Worm (Caenorhabditis elegans) whole organism, L2 larva: ENCODE measurements around the gene F47B7.4.
A peak's percentile ranks its signal among the peaks of the same experiment; 100 is the strongest.

ENCODE experiments used
- C34F6.9 ChIP-seq: fragments of 150-350 bp; optimal IDR thresholded peaks from 2 replicates; lab custom pipeline; 2014; ENCODE audit warnings: missing biosample characterization, missing genetic modification characterization
- F13H6.1 ChIP-seq: sonication (generic microtip); optimal IDR thresholded peaks from 2 replicates; lab custom pipeline; 2016; ENCODE audit warnings: missing genetic modification characterization, missing compliant biosample characterization
- R02D3.7 ChIP-seq: fragments of 150-350 bp; optimal IDR thresholded peaks from 2 replicates; lab custom pipeline; 2014; ENCODE audit warnings: missing biosample characterization, missing genetic modification characterization
- ZK546.5 ChIP-seq: sonication (generic microtip); optimal IDR thresholded peaks from 2 replicates; lab custom pipeline; 2017; ENCODE audit warnings: missing biosample characterization, missing genetic modification characterization
- alr-1 ChIP-seq: fragments of 150-350 bp; optimal IDR thresholded peaks from 2 replicates; lab custom pipeline; 2014; ENCODE audit warnings: missing biosample characterization, missing genetic modification characterization
- aly-2 ChIP-seq: fragments of 150-350 bp; optimal IDR thresholded peaks from 2 replicates; lab custom pipeline; 2014; ENCODE audit warnings: missing biosample characterization, missing genetic modification characterization
- ama-1 ChIP-seq: fragments of 150-350 bp; optimal IDR thresholded peaks from 2 replicates; lab custom pipeline; 2018; ENCODE audit warnings: inconsistent platforms
- blmp-1 ChIP-seq: sonication (generic microtip); optimal IDR thresholded peaks from 2 replicates; lab custom pipeline; 2017; ENCODE audit warnings: missing genetic modification characterization, mild to moderate bottlenecking, missing compliant biosample characterization, antibody characterized with exemption, moderate library complexity; ENCODE audit not compliant: insufficient read depth
- ceh-16 ChIP-seq: fragments of 150-350 bp; optimal IDR thresholded peaks from 2 replicates; lab custom pipeline; 2014; ENCODE audit warnings: missing biosample characterization, missing genetic modification characterization
- ceh-82 ChIP-seq: fragments of 150-350 bp; optimal IDR thresholded peaks from 2 replicates; lab custom pipeline; 2014; ENCODE audit warnings: missing biosample characterization, missing genetic modification characterization
- crh-2 ChIP-seq: sonication (generic microtip); optimal IDR thresholded peaks from 2 replicates; lab custom pipeline; 2017; ENCODE audit warnings: missing biosample characterization, missing genetic modification characterization
- dmd-4 ChIP-seq: sonication (generic microtip); optimal IDR thresholded peaks from 2 replicates; lab custom pipeline; 2017; ENCODE audit warnings: missing biosample characterization, missing genetic modification characterization
- egl-27 ChIP-seq: sonication (generic microtip); optimal IDR thresholded peaks from 3 replicates; lab custom pipeline; 2017; ENCODE audit warnings: missing biosample characterization, missing genetic modification reagents, missing genetic modification characterization
- elt-3 ChIP-seq: sonication (generic microtip); optimal IDR thresholded peaks from 2 replicates; lab custom pipeline; 2017; ENCODE audit warnings: missing biosample characterization, missing genetic modification characterization
- fos-1 ChIP-seq: fragments of 150-350 bp; optimal IDR thresholded peaks from 2 replicates; lab custom pipeline; 2014; ENCODE audit warnings: missing biosample characterization, missing genetic modification characterization
- gmeb-1 ChIP-seq: fragments of 150-350 bp; optimal IDR thresholded peaks from 2 replicates; lab custom pipeline; 2014; ENCODE audit warnings: missing biosample characterization, missing genetic modification characterization
- lin-13 ChIP-seq: fragments of 150-350 bp; optimal IDR thresholded peaks from 2 replicates; lab custom pipeline; 2014; ENCODE audit warnings: missing biosample characterization, missing genetic modification reagents, missing genetic modification characterization
- lin-39 ChIP-seq: fragments of 150-350 bp; optimal IDR thresholded peaks from 2 replicates; lab custom pipeline; 2014; ENCODE audit warnings: missing biosample characterization, missing genetic modification reagents, missing genetic modification characterization
- lsy-2 ChIP-seq, 2 experiments: fragments of 150-350 bp in 1 of 2; sonication (generic microtip) in 1 of 2; optimal IDR thresholded peaks; 2 replicates each; lab custom pipeline; 2014 to 2017; ENCODE audit warnings: missing biosample characterization in 2 of 2, missing genetic modification characterization in 2 of 2
- mab-5 ChIP-seq: fragments of 150-350 bp; optimal IDR thresholded peaks from 2 replicates; lab custom pipeline; 2014; ENCODE audit warnings: missing biosample characterization, missing genetic modification characterization
- mbf-1 ChIP-seq: sonication (generic microtip); optimal IDR thresholded peaks from 2 replicates; lab custom pipeline; 2017; ENCODE audit warnings: missing biosample characterization, missing genetic modification characterization
- mdl-1 ChIP-seq, 2 experiments: fragments of 150-350 bp in 1 of 2; sonication (generic microtip) in 1 of 2; optimal IDR thresholded peaks; 2 replicates each; lab custom pipeline; 2017; ENCODE audit warnings: missing biosample characterization in 2 of 2, missing genetic modification characterization in 2 of 2
- nhr-10 ChIP-seq: sonication (generic microtip); optimal IDR thresholded peaks from 2 replicates; lab custom pipeline; 2017; ENCODE audit warnings: missing biosample characterization, missing genetic modification characterization
- nhr-11 ChIP-seq: fragments of 150-350 bp; optimal IDR thresholded peaks from 2 replicates; lab custom pipeline; 2014; ENCODE audit warnings: missing biosample characterization, missing genetic modification characterization
- nhr-12 ChIP-seq: fragments of 150-350 bp; optimal IDR thresholded peaks from 2 replicates; lab custom pipeline; 2014; ENCODE audit warnings: missing biosample characterization, missing genetic modification characterization
- nhr-129 ChIP-seq: fragments of 150-350 bp; optimal IDR thresholded peaks from 2 replicates; lab custom pipeline; 2014; ENCODE audit warnings: missing biosample characterization, missing genetic modification characterization
- nhr-21 ChIP-seq: fragments of 150-350 bp; optimal IDR thresholded peaks from 2 replicates; lab custom pipeline; 2014; ENCODE audit warnings: missing biosample characterization, missing genetic modification characterization
- nhr-237 ChIP-seq: fragments of 150-350 bp; optimal IDR thresholded peaks from 2 replicates; lab custom pipeline; 2014; ENCODE audit warnings: missing biosample characterization, missing genetic modification characterization
- nhr-25 ChIP-seq: fragments of 150-350 bp; sonication (generic microtip); optimal IDR thresholded peaks from 3 replicates; lab custom pipeline; 2014; ENCODE audit warnings: missing biosample characterization, missing genetic modification characterization
- nhr-6 ChIP-seq: fragments of 150-350 bp; optimal IDR thresholded peaks from 2 replicates; lab custom pipeline; 2014; ENCODE audit warnings: missing biosample characterization, missing genetic modification characterization
- nhr-77 ChIP-seq: fragments of 150-350 bp; optimal IDR thresholded peaks from 2 replicates; lab custom pipeline; 2014; ENCODE audit warnings: missing biosample characterization, missing genetic modification characterization
- peb-1 ChIP-seq: fragments of 150-350 bp; optimal IDR thresholded peaks from 2 replicates; lab custom pipeline; 2014; ENCODE audit warnings: missing biosample characterization, missing genetic modification characterization
- sem-4 ChIP-seq: fragments of 150-350 bp; optimal IDR thresholded peaks from 2 replicates; lab custom pipeline; 2014; ENCODE audit warnings: missing biosample characterization, missing genetic modification reagents, missing genetic modification characterization
- sma-9 ChIP-seq, 2 experiments: fragments of 150-350 bp in 1 of 2; sonication (generic microtip) in 1 of 2; optimal IDR thresholded peaks; 2 replicates each; lab custom pipeline; 2014 to 2016; ENCODE audit warnings: missing genetic modification characterization in 2 of 2, mild to moderate bottlenecking in 1 of 2, missing biosample characterization in 1 of 2, missing compliant biosample characterization in 1 of 2, missing genetic modification reagents in 1 of 2, moderate library complexity in 1 of 2
- snpc-4 ChIP-seq: fragments of 150-350 bp; optimal IDR thresholded peaks from 2 replicates; lab custom pipeline; 2014; ENCODE audit warnings: missing biosample characterization, missing genetic modification characterization
- unc-39 ChIP-seq: fragments of 150-350 bp; optimal IDR thresholded peaks from 2 replicates; lab custom pipeline; 2014; ENCODE audit warnings: missing biosample characterization, missing genetic modification characterization
- zag-1 ChIP-seq: fragments of 150-350 bp; optimal IDR thresholded peaks from 2 replicates; lab custom pipeline; 2014; ENCODE audit warnings: missing biosample characterization, missing genetic modification characterization
- ztf-1 ChIP-seq: fragments of 200-800 bp; sonication (Bioruptor generic); conservative IDR thresholded peaks from 2 replicates; pipeline ENCODE4 v1.3.6; 2022; ENCODE audit warnings: missing genetic modification characterization, missing compliant biosample characterization
- ztf-11 ChIP-seq: sonication (generic microtip); optimal IDR thresholded peaks from 2 replicates; lab custom pipeline; 2017; ENCODE audit warnings: missing biosample characterization, missing genetic modification characterization
- ztf-4 ChIP-seq: fragments of 150-350 bp; optimal IDR thresholded peaks from 2 replicates; lab custom pipeline; 2014; ENCODE audit warnings: missing biosample characterization, missing genetic modification characterization

Gene F47B7.4

ce11 chrX:3728970-3729369 is 37.5 kb downstream of the F47B7.4 start, which contains the start of gene aex-4:
TSS of gene aex-4 (plus strand) at chrX:3729281.
- TF ChIP-seq gmeb-1 (tag; lab: Kevin White, UChicago) (peak; percentile 51), mdl-1 (tag; optimal IDR thresholded peaks at IDR 0.05; lab: Kevin White, UChicago) (no peak), F13H6.1 (tag; lab: Kevin White, UChicago) (peak; percentile 47), nhr-129 (peak; percentile 23), zag-1 (tag; lab: Kevin White, UChicago) (no peak), crh-2 (tag; lab: Kevin White, UChicago) (peak; percentile 64), fos-1 (tag; lab: Kevin White, UChicago) (peak; percentile 96), sma-9 (GFP tag; optimal IDR thresholded peaks at IDR 0.05; lab: Kevin White, UChicago) (peak; percentile 85), sma-9 (tag; optimal IDR thresholded peaks at IDR 0.05; lab: Kevin White, UChicago) (no peak), R02D3.7 (tag; lab: Kevin White, UChicago) (no peak)
- TF ChIP-seq, all 48 proteins: peak for 6

- no peak for TF ChIP-seq F13H6.1 (tag; lab: Kevin White, UChicago)
- no peak for TF ChIP-seq nhr-10 (tag; lab: Kevin White, UChicago)
- TF ChIP-seq zag-1 (tag; lab: Kevin White, UChicago): no peak
- no peak for TF ChIP-seq lsy-2 (tag; optimal IDR thresholded peaks at IDR 0.05; lab: Kevin White, UChicago)
- TF ChIP-seq egl-27 (tag; lab: Kevin White, UChicago): no peak
- no peak for TF ChIP-seq nhr-77 (tag; lab: Kevin White, UChicago)
- TF ChIP-seq ama-1: no peak
- TF ChIP-seq nhr-25 (tag; lab: Kevin White, UChicago): no peak
- TF ChIP-seq nhr-21 (tag; lab: Kevin White, UChicago): no peak
- no peak for TF ChIP-seq ceh-16
- TF ChIP-seq sma-9 (GFP tag; optimal IDR thresholded peaks at IDR 0.05; lab: Kevin White, UChicago): no peak
- TF ChIP-seq sma-9 (tag; optimal IDR thresholded peaks at IDR 0.05; lab: Kevin White, UChicago): no peak
- TF ChIP-seq mdl-1 (tag; optimal IDR thresholded peaks at IDR 0.05; lab: Kevin White, UChicago): no peak
- TF ChIP-seq sem-4: no peak
- no peak for TF ChIP-seq elt-3 (tag; lab: Kevin White, UChicago)
- TF ChIP-seq ztf-11 (tag; lab: Kevin White, UChicago): no peak
- no peak for TF ChIP-seq snpc-4 (tag; lab: Kevin White, UChicago)
- no peak for TF ChIP-seq nhr-237 (tag; lab: Kevin White, UChicago)
- no peak for TF ChIP-seq nhr-6 (tag; lab: Kevin White, UChicago)
- TF ChIP-seq unc-39 (tag; lab: Kevin White, UChicago): no peak
- TF ChIP-seq alr-1: no peak
Observed at ce11 chrX:3727274-3727673, 39.2 kb downstream of the F47B7.4 start, which contains the start of gene nlp-1. TSS of gene nlp-1 (plus strand) at chrX:3727574.

- TF ChIP-seq nhr-6 (tag; lab: Kevin White, UChicago) (no peak), ztf-4 (tag; lab: Kevin White, UChicago) (no peak), ztf-1 (GFP tag; lab: Robert Waterston, UW) (no peak), C34F6.9 (tag; lab: Kevin White, UChicago) (no peak), mbf-1 (no peak), nhr-237 (tag; lab: Kevin White, UChicago) (no peak), peb-1 (tag; lab: Kevin White, UChicago) (no peak), mab-5 (no peak), ceh-82 (tag; lab: Kevin White, UChicago) (no peak), lin-13 (GFP tag; lab: Kevin White, UChicago) (no peak), lin-39 (no peak), nhr-11 (tag; lab: Kevin White, UChicago) (no peak), snpc-4 (tag; lab: Kevin White, UChicago) (no peak), sem-4 (no peak), zag-1 (tag; lab: Kevin White, UChicago) (no peak), aly-2 (tag; lab: Kevin White, UChicago) (no peak), ZK546.5 (no peak), elt-3 (tag; lab: Kevin White, UChicago) (no peak), ceh-16 (no peak)
Observed at ce11 chrX:3725437-3725836, 41.0 kb downstream of the F47B7.4 start.

DNA sequence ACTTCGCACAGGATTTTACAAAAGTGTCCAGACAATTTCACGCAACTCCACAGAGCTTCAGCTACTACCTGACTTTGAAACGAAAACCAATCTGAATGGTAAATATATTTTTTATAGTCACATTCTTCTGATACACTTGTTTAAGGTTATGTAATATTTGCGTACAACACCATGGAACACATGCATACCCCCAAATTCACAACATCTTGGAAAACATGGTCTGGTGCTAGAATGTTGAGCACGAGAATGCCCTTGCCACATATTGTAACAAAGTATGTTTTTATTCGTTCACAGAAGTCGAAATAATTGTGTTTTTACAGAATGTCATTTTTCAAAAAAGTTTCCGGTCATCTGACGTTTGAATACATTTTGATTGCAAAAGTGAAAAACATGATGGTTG is 50.6 kb downstream of the F47B7.4 start:
- TF ChIP-seq zag-1 (tag; lab: Kevin White, UChicago): no peak
- TF ChIP-seq dmd-4 (tag; lab: Kevin White, UChicago): no peak
- TF ChIP-seq nhr-129: no peak
- TF ChIP-seq snpc-4 (tag; lab: Kevin White, UChicago): no peak
- TF ChIP-seq ama-1: no peak
- no peak for TF ChIP-seq mab-5
- TF ChIP-seq nhr-77 (tag; lab: Kevin White, UChicago): no peak
- no peak for TF ChIP-seq unc-39 (tag; lab: Kevin White, UChicago)
- no peak for TF ChIP-seq gmeb-1 (tag; lab: Kevin White, UChicago)
- TF ChIP-seq nhr-10 (tag; lab: Kevin White, UChicago): no peak
- no peak for TF ChIP-seq ceh-82 (tag; lab: Kevin White, UChicago)
- no peak for TF ChIP-seq blmp-1 (tag; lab: Kevin White, UChicago)
- TF ChIP-seq lin-13 (GFP tag; lab: Kevin White, UChicago): no peak
- TF ChIP-seq nhr-12: no peak
- no peak for TF ChIP-seq lin-39
- no peak for TF ChIP-seq mdl-1 (tag; optimal IDR thresholded peaks at IDR 0.05; lab: Kevin White, UChicago)
- TF ChIP-seq nhr-25 (tag; lab: Kevin White, UChicago): no peak
- TF ChIP-seq ceh-16: no peak
- TF ChIP-seq sma-9 (GFP tag; optimal IDR thresholded peaks at IDR 0.05; lab: Kevin White, UChicago): no peak
- no peak for TF ChIP-seq sma-9 (tag; optimal IDR thresholded peaks at IDR 0.05; lab: Kevin White, UChicago)
- TF ChIP-seq R02D3.7 (tag; lab: Kevin White, UChicago): no peak
